Fruit fly (Drosophila melanogaster): ENCODE measurements around the gene LanA.

The LanA gene

DNA sequence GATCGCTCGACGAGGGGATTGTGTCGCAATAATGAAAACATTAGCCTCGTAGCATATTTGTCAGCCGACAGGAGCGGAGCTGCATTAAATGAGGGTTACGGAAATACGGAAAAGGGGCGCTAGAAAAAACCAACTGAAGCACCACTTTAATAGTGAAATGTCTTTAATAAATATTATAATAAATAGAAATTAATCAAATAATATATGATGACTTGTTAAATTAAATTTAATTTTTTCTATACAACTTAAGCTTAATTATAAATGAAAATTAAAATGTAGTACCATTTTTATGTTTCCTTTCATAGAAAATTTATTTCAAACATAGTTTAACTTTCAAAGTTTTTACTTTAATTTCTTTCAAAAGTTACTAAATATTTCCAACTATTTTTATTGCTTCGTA is 55.8 kb downstream of the LanA start (continued):
- TF ChIP-seq disco-r (GFP tag; optimal IDR thresholded peaks at IDR 0.05) (no peak), CG10979 (tag; optimal IDR thresholded peaks at IDR 0.05) (peak; percentile 37)

DNA sequence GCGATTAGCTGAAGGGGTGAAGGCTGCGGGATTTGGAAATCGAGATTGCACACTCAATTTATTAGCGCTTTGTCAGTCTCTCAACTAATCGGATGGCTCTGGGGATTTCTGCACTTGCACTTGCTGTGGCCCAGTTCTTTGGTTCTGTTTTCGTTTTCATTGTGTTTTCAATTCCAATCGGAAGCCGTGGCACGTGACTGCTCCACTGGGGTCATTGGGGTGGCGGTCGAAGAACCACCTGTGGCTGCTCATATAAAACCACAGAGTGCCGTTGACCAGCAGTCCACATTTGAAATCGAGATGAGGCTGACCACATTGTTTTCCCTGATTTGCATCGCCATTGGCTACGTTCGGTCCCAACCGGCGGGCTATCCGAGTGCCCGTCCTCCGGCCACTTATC is 57.3 kb downstream of the LanA start, which contains the start of gene Cpr65Az:
TSS of gene Cpr65Az (plus strand) at position 301 of the 400 bp plus-strand sequence.
- TF ChIP-seq sens (GFP tag): peak; percentile 14
- TF ChIP-seq CG30403 (GFP tag; optimal IDR thresholded peaks at IDR 0.05): no peak
- TF ChIP-seq fu2 (GFP tag; optimal IDR thresholded peaks at IDR 0.05): no peak
- TF ChIP-seq Optix (GFP tag; IDR thresholded peaks at IDR 0.05): no peak
- TF ChIP-seq CG1603 (tag; optimal IDR thresholded peaks at IDR 0.05): no peak
- no peak for TF ChIP-seq tll (GFP tag; optimal IDR thresholded peaks at IDR 0.05)

DNA sequence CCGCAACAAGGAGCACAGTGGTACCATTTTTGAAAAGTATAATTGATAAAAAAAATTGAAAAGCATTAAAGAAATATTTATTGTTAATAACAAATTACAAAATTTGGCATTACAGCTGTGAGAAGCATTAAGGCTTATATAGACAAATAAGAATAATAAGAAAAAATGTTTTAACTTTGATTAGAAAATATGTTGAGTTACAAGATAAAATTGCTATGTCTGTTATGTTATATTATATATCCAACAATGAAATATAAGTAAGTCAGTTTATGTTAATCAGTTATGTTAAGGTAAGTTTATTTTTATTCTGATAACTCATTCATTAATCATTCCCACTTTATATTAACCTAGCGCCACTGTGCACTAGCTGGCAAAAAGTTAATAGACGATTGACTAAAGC is 58.0 kb downstream of the LanA start:
- TF ChIP-seq CG11085 (GFP tag; IDR thresholded peaks at IDR 0.05) (no peak), CG3065 (GFP tag; optimal IDR thresholded peaks at IDR 0.05) (no peak), lov (optimal IDR thresholded peaks at IDR 0.05) (no peak), lov (GFP tag; IDR thresholded peaks at IDR 0.05) (no peak), pnt (GFP tag; optimal IDR thresholded peaks at IDR 0.05) (no peak), CG10274 (GFP tag; optimal IDR thresholded peaks at IDR 0.05) (no peak), CG17359 (tag; optimal IDR thresholded peaks at IDR 0.05) (peak; percentile 2), Optix (GFP tag; IDR thresholded peaks at IDR 0.05) (no peak), HLH4C (GFP tag; IDR thresholded peaks at IDR 0.05; ENCODE audit: partially characterized antibody) (no peak), Oaz (GFP tag; IDR thresholded peaks at IDR 0.05) (no peak), lola (GFP tag; optimal IDR thresholded peaks at IDR 0.05) (peak in 1 of 3 experiments; percentile 62), CG13624 (GFP tag; optimal IDR thresholded peaks at IDR 0.05) (no peak), CG11093 (GFP tag; IDR thresholded peaks at IDR 0.05) (no peak), Elba2 (GFP tag; optimal IDR thresholded peaks at IDR 0.05) (no peak), CG4730 (GFP tag; IDR thresholded peaks at IDR 0.05) (no peak), pb (GFP tag; optimal IDR thresholded peaks at IDR 0.05) (no peak), CG2120 (GFP tag; optimal IDR thresholded peaks at IDR 0.05) (no peak), tna (GFP tag; IDR thresholded peaks at IDR 0.05; ENCODE audit: partially characterized antibody) (no peak), TFAM (GFP tag; optimal IDR thresholded peaks at IDR 0.05) (no peak), Camta (GFP tag; optimal IDR thresholded peaks at IDR 0.05) (no peak), otp (GFP tag; IDR thresholded peaks at IDR 0.05) (no peak), ab (GFP tag; optimal IDR thresholded peaks at IDR 0.05) (no peak), CG2875 (GFP tag; optimal IDR thresholded peaks at IDR 0.05) (no peak), wek (GFP tag; optimal IDR thresholded peaks at IDR 0.05) (no peak), CG15479 (GFP tag; optimal IDR thresholded peaks at IDR 0.05) (no peak), CG4282 (GFP tag; optimal IDR thresholded peaks at IDR 0.05) (no peak), CG4360 (GFP tag; IDR thresholded peaks at IDR 0.05) (no peak), Neu2 (GFP tag; optimal IDR thresholded peaks at IDR 0.05; ENCODE audit: borderline replicate concordance) (no peak), chif (GFP tag; optimal IDR thresholded peaks at IDR 0.05) (no peak), klu (GFP tag; IDR thresholded peaks at IDR 0.05) (no peak), ken (GFP tag; IDR thresholded peaks at IDR 0.05) (no peak), Mes4 (GFP tag; optimal IDR thresholded peaks at IDR 0.05) (no peak), CG8924 (tag; optimal IDR thresholded peaks at IDR 0.05) (peak; percentile 35), zf30C (GFP tag; optimal IDR thresholded peaks at IDR 0.05) (no peak), CG17912 (GFP tag; optimal IDR thresholded peaks at IDR 0.05) (no peak), ato (GFP tag; IDR thresholded peaks at IDR 0.05; ENCODE audit: partially characterized antibody) (no peak), CG14710 (tag; optimal IDR thresholded peaks at IDR 0.05) (peak; percentile 58), CG7786 (GFP tag; optimal IDR thresholded peaks at IDR 0.05) (no peak), Doc2 (GFP tag; IDR thresholded peaks at IDR 0.05) (no peak), fd64A (GFP tag; optimal IDR thresholded peaks at IDR 0.05) (no peak), CG8290 (GFP tag; optimal IDR thresholded peaks at IDR 0.05) (no peak), CG8290 (tag; optimal IDR thresholded peaks at IDR 0.05) (no peak)
